Worm (Caenorhabditis elegans): Measurements from ENCODE around the gene pqn-90.

The pqn-90 gene

ce11 chrIV:15291162-15291561 is at the start of gene pqn-90:
Gene pqn-90 (minus strand): TSS chrIV:15291262.
- TF ChIP-seq D2030.7 (GFP tag; IDR thresholded peaks at IDR 0.05): no peak
- TF ChIP-seq lin-40 (tag; optimal IDR thresholded peaks at IDR 0.05): no peak
- TF ChIP-seq let-526 (GFP tag; IDR thresholded peaks at IDR 0.05): no peak
- TF ChIP-seq hmg-1.2 (GFP tag; IDR thresholded peaks at IDR 0.05): no peak
- TF ChIP-seq hmg-20 (GFP tag; IDR thresholded peaks at IDR 0.05): no peak
- TF ChIP-seq rcor-1 (GFP tag; IDR thresholded peaks at IDR 0.05): no peak
- no peak for TF ChIP-seq madf-8 (GFP tag; conservative IDR thresholded peaks at IDR 0.05)
- TF ChIP-seq him-1 (tag; optimal IDR thresholded peaks at IDR 0.05): no peak
- TF ChIP-seq somi-1 (GFP tag; optimal IDR thresholded peaks at IDR 0.05): no peak
- no peak for TF ChIP-seq Y53F4B.3 (GFP tag; IDR thresholded peaks at IDR 0.05)
- no peak for TF ChIP-seq hlh-12 (tag; optimal IDR thresholded peaks at IDR 0.05)
- TF ChIP-seq cebp-2 (GFP tag; IDR thresholded peaks at IDR 0.05): no peak
- no peak for TF ChIP-seq snpc-1.1 (tag; optimal IDR thresholded peaks at IDR 0.05; ENCODE audit: insufficient read depth)
- no peak for TF ChIP-seq die-1 (tag; optimal IDR thresholded peaks at IDR 0.05)
- no peak for TF ChIP-seq dpff-1 (tag; optimal IDR thresholded peaks at IDR 0.05)

ce11 chrIV:15336778-15337177 is 45.7 kb upstream of the pqn-90 start, which contains the start of gene irld-59:
Gene irld-59 (plus strand): TSS chrIV:15337078.
- TF ChIP-seq ztf-26 (tag; optimal IDR thresholded peaks at IDR 0.05): no peak
- no peak for TF ChIP-seq F57A8.1 (GFP tag; optimal IDR thresholded peaks at IDR 0.05)
- no peak for TF ChIP-seq lin-35 (GFP tag; optimal IDR thresholded peaks at IDR 0.05)
- no peak for TF ChIP-seq sptf-2 (GFP tag; optimal IDR thresholded peaks at IDR 0.05)
- no peak for TF ChIP-seq repo-1 (tag; optimal IDR thresholded peaks at IDR 0.05)
- TF ChIP-seq pha-4 (tag; optimal IDR thresholded peaks at IDR 0.05): no peak
- no peak for TF ChIP-seq K11D2.4 (GFP tag; IDR thresholded peaks at IDR 0.05)
- TF ChIP-seq Y67H2A.10 (GFP tag; conservative IDR thresholded peaks at IDR 0.05): no peak
- TF ChIP-seq nfya-2 (GFP tag; IDR thresholded peaks at IDR 0.05): no peak
- no peak for TF ChIP-seq snpc-1.1 (tag; optimal IDR thresholded peaks at IDR 0.05; ENCODE audit: insufficient read depth)

- TF ChIP-seq B0336.3 (GFP tag; IDR thresholded peaks at IDR 0.05) (no peak), lir-1 (GFP tag; conservative IDR thresholded peaks at IDR 0.05) (no peak), akir-1 (GFP tag; optimal IDR thresholded peaks at IDR 0.05) (no peak), nfya-2 (GFP tag; IDR thresholded peaks at IDR 0.05) (no peak), ztf-28 (GFP tag; IDR thresholded peaks at IDR 0.05) (no peak), somi-1 (GFP tag; optimal IDR thresholded peaks at IDR 0.05) (no peak)
Measured at ce11 chrIV:15328092-15328491, 37.0 kb upstream of the pqn-90 start, which contains the start of gene tbx-40. Gene tbx-40 (minus strand): TSS chrIV:15328192.

ce11 chrIV:15323593-15323992 is 32.5 kb upstream of the pqn-90 start, which contains the start of gene tbx-39:
Gene tbx-39 (plus strand): TSS chrIV:15323893.
- no peak for TF ChIP-seq D2030.7 (GFP tag; IDR thresholded peaks at IDR 0.05)

ce11 chrIV:15321279-15321678 is 30.2 kb upstream of the pqn-90 start, which contains the start of gene Y73F8A.15:
Gene Y73F8A.15 (plus strand): TSS chrIV:15321579.
- TF ChIP-seq let-607 (tag; optimal IDR thresholded peaks at IDR 0.05) (no peak), dox-1 (GFP tag; IDR thresholded peaks at IDR 0.05) (no peak), aptf-2 (GFP tag; conservative IDR thresholded peaks at IDR 0.05) (no peak), egl-18 (GFP tag; IDR thresholded peaks at IDR 0.05) (no peak), F39B2.1 (GFP tag; IDR thresholded peaks at IDR 0.05) (no peak), zim-3 (tag; optimal IDR thresholded peaks at IDR 0.05) (no peak), hmg-20 (GFP tag; IDR thresholded peaks at IDR 0.05) (no peak), ztf-6 (GFP tag; IDR thresholded peaks at IDR 0.05) (no peak), cebp-1 (GFP tag; IDR thresholded peaks at IDR 0.05) (no peak), cebp-1 (tag; optimal IDR thresholded peaks at IDR 0.05) (no peak), dpl-1 (GFP tag; optimal IDR thresholded peaks at IDR 0.05) (no peak), sdz-38 (tag; optimal IDR thresholded peaks at IDR 0.05) (no peak), F22D6.2 (tag; optimal IDR thresholded peaks at IDR 0.05) (no peak), ccch-3 (GFP tag; optimal IDR thresholded peaks at IDR 0.05) (no peak), ztf-22 (GFP tag; optimal IDR thresholded peaks at IDR 0.05) (no peak), D2030.7 (GFP tag; IDR thresholded peaks at IDR 0.05) (no peak), lag-1 (GFP tag; IDR thresholded peaks at IDR 0.05) (no peak)
